Fruit fly (Drosophila melanogaster) whole organism: ENCODE measurements around the gene CG8745.

Source experiments
- CG8478 ChIP-seq: fragments of >200 bp; optimal IDR thresholded peaks from 2 replicates; lab custom pipeline; 2018; ENCODE audit warnings: inconsistent platforms
- Dll ChIP-seq: fragments of >200 bp; optimal IDR thresholded peaks from 2 replicates; lab custom pipeline; 2017
- EcR ChIP-seq, 2 experiments: fragments of >200 bp; optimal IDR thresholded peaks; 2 replicates each; lab custom pipeline; 2017; ENCODE audit warnings: missing biosample characterization in 2 of 2, missing genetic modification characterization in 2 of 2, missing genetic modification reagents in 2 of 2
- pan ChIP-seq: fragments of >200 bp; optimal IDR thresholded peaks from 2 replicates; lab custom pipeline; 2017
- psq ChIP-seq: fragments of >200 bp; optimal IDR thresholded peaks from 2 replicates; lab custom pipeline; 2017

DNA sequence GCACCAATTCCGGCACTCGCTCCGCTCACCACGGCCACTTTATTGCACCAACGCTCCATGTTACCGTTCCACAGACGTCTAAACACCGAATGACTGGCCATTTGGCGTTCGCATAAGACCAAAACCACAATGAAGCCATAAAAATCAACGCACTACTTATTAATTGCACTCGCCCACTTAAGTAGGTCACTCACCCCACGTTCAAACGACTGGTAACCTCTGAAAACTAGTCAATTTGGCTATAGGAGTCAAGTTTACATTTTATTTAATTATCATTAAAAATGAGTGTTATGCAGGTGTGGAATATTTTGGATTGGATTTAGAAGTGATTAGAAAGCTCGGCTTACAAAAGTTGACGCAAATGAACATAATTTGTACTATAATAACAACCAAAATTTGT is 24.6 kb downstream of the CG8745 start, which contains the start of gene CG8757:
- TF ChIP-seq EcR (GFP tag; optimal IDR thresholded peaks at IDR 0.05; lab: Kevin White, UChicago) (no peak), CG8478 (lab: Kevin White, UChicago) (no peak), psq (lab: Kevin White, UChicago) (no peak), Dll (lab: Kevin White, UChicago) (no peak), pan (no peak)
